Fruit fly (Drosophila melanogaster): ENCODE measurements around the gene cDIP.
A peak's percentile ranks its signal among the peaks of the same experiment; 100 is the strongest.

Gene cDIP

dm6 chr3R:21206802-21207238 lies 45.9 kb upstream of the cDIP start (continued):
- TF ChIP-seq CG13287 (GFP tag; IDR thresholded peaks at IDR 0.05; ENCODE audit: partially characterized antibody) (no peak), CG10654 (GFP tag; optimal IDR thresholded peaks at IDR 0.05) (no peak), CG12942 (GFP tag; optimal IDR thresholded peaks at IDR 0.05) (no peak), Hmx (GFP tag; optimal IDR thresholded peaks at IDR 0.05) (no peak), CG11695 (GFP tag; IDR thresholded peaks at IDR 0.05) (no peak), CG12769 (tag; optimal IDR thresholded peaks at IDR 0.05) (peak; percentile 62), knrl (GFP tag; IDR thresholded peaks at IDR 0.05; ENCODE audit: partially characterized antibody) (no peak), CG17385 (GFP tag; optimal IDR thresholded peaks at IDR 0.05) (no peak), CG12236 (GFP tag; optimal IDR thresholded peaks at IDR 0.05) (no peak), CG13296 (GFP tag; optimal IDR thresholded peaks at IDR 0.05) (peak; percentile 53), dati (GFP tag; IDR thresholded peaks at IDR 0.05) (no peak), grau (tag; optimal IDR thresholded peaks at IDR 0.05) (no peak), CG8359 (GFP tag; optimal IDR thresholded peaks at IDR 0.05; ENCODE audit: borderline replicate concordance) (no peak), Ets97D (GFP tag; optimal IDR thresholded peaks at IDR 0.05) (no peak), btn (GFP tag; optimal IDR thresholded peaks at IDR 0.05) (no peak), B-H2 (GFP tag; optimal IDR thresholded peaks at IDR 0.05) (peak; percentile 64), CG14710 (tag; optimal IDR thresholded peaks at IDR 0.05) (no peak), CHES-1-like (GFP tag; optimal IDR thresholded peaks at IDR 0.05) (no peak), exex (tag; optimal IDR thresholded peaks at IDR 0.05) (peak; percentile 86), dm (GFP tag; optimal IDR thresholded peaks at IDR 0.05) (no peak), Abd-B (GFP tag; optimal IDR thresholded peaks at IDR 0.05) (no peak), zen (tag; optimal IDR thresholded peaks at IDR 0.05) (no peak), CG6765 (GFP tag; optimal IDR thresholded peaks at IDR 0.05) (no peak), CG33557 (GFP tag; optimal IDR thresholded peaks at IDR 0.05) (no peak), en (GFP tag; optimal IDR thresholded peaks at IDR 0.05) (no peak), CG7786 (GFP tag; optimal IDR thresholded peaks at IDR 0.05) (no peak), Drgx (GFP tag; IDR thresholded peaks at IDR 0.05) (no peak), CG10366 (GFP tag; IDR thresholded peaks at IDR 0.05) (no peak), CG1792 (GFP tag; optimal IDR thresholded peaks at IDR 0.05) (no peak), CG2199 (GFP tag; IDR thresholded peaks at IDR 0.05) (0 out of 3 replicates have a peak, but pooled peaks have one; percentile 39), CG17802 (tag; optimal IDR thresholded peaks at IDR 0.05) (no peak), CG34376 (GFP tag; optimal IDR thresholded peaks at IDR 0.05) (peak; percentile 93), sd (tag; optimal IDR thresholded peaks at IDR 0.05) (peak; percentile 92), Elba2 (GFP tag; optimal IDR thresholded peaks at IDR 0.05) (no peak), Hr78 (GFP tag; optimal IDR thresholded peaks at IDR 0.05) (no peak), mirr (GFP tag; optimal IDR thresholded peaks at IDR 0.05) (peak; percentile 85), otp (GFP tag; IDR thresholded peaks at IDR 0.05) (no peak), Dip2 (GFP tag; IDR thresholded peaks at IDR 0.05) (no peak), psq (GFP tag; optimal IDR thresholded peaks at IDR 0.05) (no peak), Med (GFP tag) (peak; percentile 56), CG7372 (GFP tag; IDR thresholded peaks at IDR 0.05) (no peak), CG5953 (GFP tag; IDR thresholded peaks at IDR 0.05) (0 out of 2 replicates have a peak, but pooled peaks have one; percentile 19), onecut (GFP tag; IDR thresholded peaks at IDR 0.05) (no peak), CG32772 (GFP tag; IDR thresholded peaks at IDR 0.05) (no peak), al (GFP tag; IDR thresholded peaks at IDR 0.05) (no peak), CG2202 (tag; optimal IDR thresholded peaks at IDR 0.05) (no peak), crol (GFP tag; IDR thresholded peaks at IDR 0.05) (peak; percentile 91), Awh (GFP tag; IDR thresholded peaks at IDR 0.05) (no peak), CG32532 (GFP tag; IDR thresholded peaks at IDR 0.05) (no peak), grn (GFP tag; optimal IDR thresholded peaks at IDR 0.05) (peak; percentile 98), kay (GFP tag; optimal IDR thresholded peaks at IDR 0.05) (no peak), HmgZ (tag; optimal IDR thresholded peaks at IDR 0.05) (peak; percentile 9)

All from whole organism, embryonic.